Comparison of ENCODE assay signal across 1 fruit fly cellular context in the genomic region with DNA sequence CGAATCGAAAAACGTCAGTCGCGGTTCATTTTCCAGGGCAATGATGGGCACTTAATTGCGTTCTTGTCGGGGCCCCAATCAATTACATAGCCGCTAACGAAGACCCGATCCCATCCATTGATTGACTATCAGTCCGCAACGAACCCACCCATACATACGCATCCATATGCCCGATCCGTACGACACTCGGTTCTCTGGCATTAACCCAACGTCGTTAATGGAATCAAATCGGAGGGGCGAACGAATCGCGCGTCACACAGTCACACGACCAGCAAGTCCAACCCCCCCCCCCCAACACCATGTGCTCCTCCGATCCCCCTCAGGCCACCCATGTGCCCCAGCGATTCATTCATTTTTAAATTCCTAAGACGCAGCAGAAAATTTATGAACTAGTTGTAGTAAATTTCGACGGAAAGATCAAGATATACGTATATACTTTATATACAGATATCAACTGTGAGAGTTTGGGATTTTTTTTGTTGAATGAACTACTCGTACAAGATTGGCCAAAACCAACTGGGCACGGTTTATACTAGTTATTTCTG.
TF ChIP-seq lines count a peak whose summit lies in the region.

No protein-coding gene starts in this region.

TF ChIP-seq in whole organism, embryonic, 481 proteins besides CTCF, POLR2A, EP300 and RAD21 (continued from another document):
- TF ChIP-seq Med (GFP tag; lab: Kevin White, UChicago), result peak; percentile 30
- no peak for TF ChIP-seq caup (GFP tag; optimal IDR thresholded peaks at IDR 0.05; lab: Kevin White, UChicago; ENCODE audit: severe bottlenecking)
- TF ChIP-seq PHDP (tag; optimal IDR thresholded peaks at IDR 0.05; lab: Kevin White, UChicago), result peak; percentile 29
- peak; percentile 99 for TF ChIP-seq sd (tag; optimal IDR thresholded peaks at IDR 0.05; lab: Kevin White, UChicago)
- TF ChIP-seq odd (GFP tag; optimal IDR thresholded peaks at IDR 0.05; lab: Kevin White, UChicago), result peak; percentile 0
- TF ChIP-seq CG8290 (GFP tag; optimal IDR thresholded peaks at IDR 0.05; lab: Kevin White, UChicago), result no peak
- peak in 1 of 2 experiments; percentile 86 for TF ChIP-seq CG8290 (tag; optimal IDR thresholded peaks at IDR 0.05; lab: Kevin White, UChicago)
- no peak for TF ChIP-seq CG15601 (tag; optimal IDR thresholded peaks at IDR 0.05; lab: Kevin White, UChicago)
- TF ChIP-seq eyg (GFP tag; optimal IDR thresholded peaks at IDR 0.05; lab: Kevin White, UChicago), result no peak
- no peak for TF ChIP-seq trem (tag; optimal IDR thresholded peaks at IDR 0.05; lab: Kevin White, UChicago)
- TF ChIP-seq CG15514 (GFP tag; optimal IDR thresholded peaks at IDR 0.05; lab: Kevin White, UChicago), result peak; percentile 52
- TF ChIP-seq CG15479 (GFP tag; optimal IDR thresholded peaks at IDR 0.05; lab: Kevin White, UChicago), result no peak
- no peak for TF ChIP-seq CG12391 (tag; optimal IDR thresholded peaks at IDR 0.05; lab: Kevin White, UChicago)
- no peak for TF ChIP-seq dan (GFP tag; IDR thresholded peaks at IDR 0.05; lab: Robert Waterston, UW)
- TF ChIP-seq Gsc (GFP tag; IDR thresholded peaks at IDR 0.05; lab: Robert Waterston, UW), result no peak
- TF ChIP-seq yki (optimal IDR thresholded peaks at IDR 0.05; lab: Kevin White, UChicago), result no peak
